Worm (Caenorhabditis elegans) whole organism, L1 larva: ENCODE results near the gene C03A3.2.

Experiments used
- C04F5.9 ChIP-seq: sonication (generic microtip); optimal IDR thresholded peaks from 2 replicates; lab custom pipeline; 2016; ENCODE audit warnings: missing genetic modification characterization, missing compliant biosample characterization
- C16A3.4 ChIP-seq: fragments of 150-350 bp; optimal IDR thresholded peaks from 2 replicates; lab custom pipeline; 2014; ENCODE audit warnings: missing biosample characterization, missing genetic modification characterization
- C34B4.2 ChIP-seq: sonication (generic microtip); optimal IDR thresholded peaks from 2 replicates; lab custom pipeline; 2017; ENCODE audit warnings: mild to moderate bottlenecking, missing genetic modification characterization, missing compliant biosample characterization
- F16B12.6 ChIP-seq: fragments of 150-350 bp; optimal IDR thresholded peaks from 2 replicates; lab custom pipeline; 2014; ENCODE audit warnings: missing biosample characterization, missing genetic modification characterization
- aha-1 ChIP-seq: fragments of 150-350 bp; optimal IDR thresholded peaks from 2 replicates; lab custom pipeline; 2014; ENCODE audit warnings: missing biosample characterization, missing genetic modification characterization
- aly-2 ChIP-seq: fragments of 150-350 bp; optimal IDR thresholded peaks from 2 replicates; lab custom pipeline; 2014; ENCODE audit warnings: missing biosample characterization, missing genetic modification characterization
- ama-1 ChIP-seq: fragments of 150-350 bp; optimal IDR thresholded peaks from 2 replicates; lab custom pipeline; 2014
- blmp-1 ChIP-seq: fragments of 150-350 bp; optimal IDR thresholded peaks from 2 replicates; lab custom pipeline; 2014; ENCODE audit warnings: missing biosample characterization, missing genetic modification characterization
- ceh-8 ChIP-seq: fragments of 200-800 bp; sonication (Bioruptor generic); optimal IDR thresholded peaks from 2 replicates; lab custom pipeline; 2018; ENCODE audit warnings: mild to moderate bottlenecking, missing genetic modification characterization, moderate library complexity, missing compliant biosample characterization
- ceh-82 ChIP-seq, 3 experiments: fragments of 150-350 bp in 1 of 3; sonication (generic microtip) in 2 of 3; optimal IDR thresholded peaks; 2 replicates each; lab custom pipeline; 2014 to 2017; ENCODE audit warnings: missing biosample characterization in 3 of 3, missing genetic modification characterization in 3 of 3
- ceh-90 ChIP-seq: sonication (generic microtip); optimal IDR thresholded peaks from 2 replicates; lab custom pipeline; 2016; ENCODE audit warnings: missing genetic modification characterization, missing compliant biosample characterization
- dpl-1 ChIP-seq, 3 experiments: fragments of 150-350 bp in 2 of 3; sonication (generic microtip) in 1 of 3; optimal IDR thresholded peaks; 2 replicates each; lab custom pipeline; 2014 to 2017; ENCODE audit warnings: missing biosample characterization in 3 of 3, missing genetic modification characterization in 3 of 3, missing genetic modification reagents in 3 of 3
- efl-1 ChIP-seq, 4 experiments: fragments of 150-350 bp; optimal IDR thresholded peaks in 3 of 4; peaks in 1 of 4; 1 replicate in 1 of 4; 2 replicates in 3 of 4; lab custom pipeline; 2014; ENCODE audit warnings: missing biosample characterization in 2 of 4, missing genetic modification characterization in 2 of 4, missing genetic modification reagents in 2 of 4
- egl-27 ChIP-seq, 2 experiments: fragments of 150-350 bp in 1 of 2; sonication (generic microtip); optimal IDR thresholded peaks; 3 replicates each; lab custom pipeline; 2017 to 2018; ENCODE audit warnings: missing biosample characterization in 2 of 2, missing genetic modification characterization in 2 of 2, missing genetic modification reagents in 2 of 2
- elt-2 ChIP-seq: sonication (generic microtip); optimal IDR thresholded peaks from 2 replicates; lab custom pipeline; 2016; ENCODE audit warnings: missing genetic modification characterization, mild to moderate bottlenecking, inconsistent platforms, missing compliant biosample characterization, missing genetic modification reagents
- elt-3 ChIP-seq, 6 experiments: fragments of 150-350 bp in 1 of 6; sonication (generic microtip); optimal IDR thresholded peaks; 2 replicates each; lab custom pipeline; 2017 to 2018; ENCODE audit warnings: missing biosample characterization in 6 of 6, missing genetic modification characterization in 6 of 6, inconsistent platforms in 1 of 6
- fkh-10 ChIP-seq: sonication (generic microtip); optimal IDR thresholded peaks from 2 replicates; lab custom pipeline; 2017; ENCODE audit warnings: missing biosample characterization, missing genetic modification reagents, missing genetic modification characterization
- fkh-4 ChIP-seq: sonication (generic microtip); optimal IDR thresholded peaks from 2 replicates; lab custom pipeline; 2016; ENCODE audit warnings: missing compliant biosample characterization, missing genetic modification characterization, borderline replicate concordance
- grh-1 ChIP-seq: fragments of 200-800 bp; sonication (Bioruptor generic); IDR thresholded peaks from 2 replicates; pipeline ENCODE4 v1.3.6; 2022; ENCODE audit warnings: missing genetic modification reagents, missing genetic modification characterization, missing compliant biosample characterization
- hlh-17 ChIP-seq: fragments of 200-800 bp; sonication (Bioruptor generic); optimal IDR thresholded peaks from 2 replicates; lab custom pipeline; 2018; ENCODE audit warnings: missing genetic modification characterization, mild to moderate bottlenecking, missing compliant biosample characterization, moderate library complexity, borderline replicate concordance
- hlh-4 ChIP-seq: sonication (generic microtip); optimal IDR thresholded peaks from 2 replicates; lab custom pipeline; 2016; ENCODE audit warnings: mild to moderate bottlenecking, missing genetic modification characterization, missing compliant biosample characterization
- hpl-2 ChIP-seq: fragments of 150-350 bp; optimal IDR thresholded peaks from 2 replicates; lab custom pipeline; 2014; ENCODE audit warnings: missing biosample characterization, missing genetic modification reagents, missing genetic modification characterization
- isw-1 ChIP-seq: fragments of 200-800 bp; sonication (Bioruptor generic); IDR thresholded peaks from 2 replicates; pipeline ENCODE4 v1.3.6; 2022; ENCODE audit warnings: missing genetic modification characterization, missing compliant biosample characterization
- jun-1 ChIP-seq: fragments of 150-350 bp; optimal IDR thresholded peaks from 2 replicates; lab custom pipeline; 2014; ENCODE audit warnings: missing biosample characterization, missing genetic modification reagents, missing genetic modification characterization
- lin-14 ChIP-seq: fragments of 200-800 bp; sonication (Bioruptor generic); optimal IDR thresholded peaks from 2 replicates; lab custom pipeline; 2018; ENCODE audit warnings: mild to moderate bottlenecking, missing genetic modification characterization, moderate library complexity, missing compliant biosample characterization
- lin-15B ChIP-seq: fragments of 150-350 bp; sonication (generic microtip); optimal IDR thresholded peaks from 3 replicates; lab custom pipeline; 2014; ENCODE audit warnings: missing biosample characterization, missing genetic modification characterization
- lir-3 ChIP-seq: sonication (generic microtip); optimal IDR thresholded peaks from 2 replicates; lab custom pipeline; 2016; ENCODE audit warnings: mild to moderate bottlenecking, missing genetic modification characterization, moderate library complexity, missing compliant biosample characterization; ENCODE audit not compliant: poor library complexity
- lsy-2 ChIP-seq, 2 experiments: fragments of 150-350 bp; optimal IDR thresholded peaks; 2 replicates each; lab custom pipeline; 2014; ENCODE audit warnings: missing biosample characterization in 2 of 2, missing genetic modification characterization in 2 of 2
- mef-2 ChIP-seq: fragments of 150-350 bp; optimal IDR thresholded peaks from 2 replicates; lab custom pipeline; 2014; ENCODE audit warnings: missing biosample characterization, missing genetic modification characterization
- nhr-12 ChIP-seq: sonication (generic microtip); optimal IDR thresholded peaks from 2 replicates; lab custom pipeline; 2017; ENCODE audit warnings: missing biosample characterization, missing genetic modification characterization
- nhr-19 ChIP-seq: fragments of 200-800 bp; sonication (Bioruptor generic); conservative IDR thresholded peaks from 2 replicates; pipeline ENCODE4 v1.3.6; 2022; ENCODE audit warnings: missing genetic modification characterization, missing compliant biosample characterization
- nhr-20 ChIP-seq: sonication (generic microtip); optimal IDR thresholded peaks from 2 replicates; lab custom pipeline; 2016; ENCODE audit warnings: mild to moderate bottlenecking, missing genetic modification characterization, missing compliant biosample characterization
- nhr-47 ChIP-seq: sonication (generic microtip); optimal IDR thresholded peaks from 2 replicates; lab custom pipeline; 2016; ENCODE audit warnings: mild to moderate bottlenecking, missing genetic modification characterization, moderate library complexity, missing compliant biosample characterization
- nhr-71 ChIP-seq: sonication (generic microtip); optimal IDR thresholded peaks from 2 replicates; lab custom pipeline; 2016; ENCODE audit warnings: mild to moderate bottlenecking, missing genetic modification characterization, moderate library complexity, missing compliant biosample characterization
- nhr-76 ChIP-seq: sonication (generic microtip); optimal IDR thresholded peaks from 2 replicates; lab custom pipeline; 2017; ENCODE audit warnings: missing biosample characterization, missing genetic modification characterization
- nhr-77 ChIP-seq: fragments of 150-350 bp; optimal IDR thresholded peaks from 2 replicates; lab custom pipeline; 2014; ENCODE audit warnings: missing biosample characterization, missing genetic modification characterization
- nhr-85 ChIP-seq: sonication (generic microtip); peaks from one replicate; lab custom pipeline; 2016; ENCODE audit warnings: missing genetic modification characterization, inconsistent platforms, missing compliant biosample characterization
- nhr-90 ChIP-seq: sonication (generic microtip); optimal IDR thresholded peaks from 2 replicates; lab custom pipeline; 2016; ENCODE audit warnings: mild to moderate bottlenecking, missing genetic modification characterization, missing compliant biosample characterization; ENCODE audit not compliant: poor library complexity
- rnt-1 ChIP-seq: sonication (generic microtip); optimal IDR thresholded peaks from 2 replicates; lab custom pipeline; 2016; ENCODE audit warnings: mild to moderate bottlenecking, missing genetic modification characterization, moderate library complexity, missing compliant biosample characterization
- sox-4 ChIP-seq: sonication (generic microtip); optimal IDR thresholded peaks from 2 replicates; lab custom pipeline; 2016; ENCODE audit warnings: missing genetic modification characterization, missing compliant biosample characterization
- sptf-1 ChIP-seq: fragments of 150-350 bp; optimal IDR thresholded peaks from 2 replicates; lab custom pipeline; 2014; ENCODE audit warnings: missing biosample characterization, missing genetic modification characterization
- swsn-7 ChIP-seq: sonication (generic microtip); optimal IDR thresholded peaks from 2 replicates; lab custom pipeline; 2016; ENCODE audit warnings: missing genetic modification characterization, missing compliant biosample characterization
- tlp-1 ChIP-seq: fragments of 150-350 bp; optimal IDR thresholded peaks from 2 replicates; lab custom pipeline; 2014; ENCODE audit warnings: missing biosample characterization, missing genetic modification characterization
- unc-30 ChIP-seq: sonication (generic microtip); optimal IDR thresholded peaks from 2 replicates; lab custom pipeline; 2017; ENCODE audit warnings: missing biosample characterization, missing genetic modification characterization
- unc-86 ChIP-seq: sonication (generic microtip); optimal IDR thresholded peaks from 2 replicates; lab custom pipeline; 2016; ENCODE audit warnings: missing genetic modification characterization, missing compliant biosample characterization
- unc-98 ChIP-seq: fragments of 200-800 bp; sonication (Bioruptor generic); IDR thresholded peaks from 2 replicates; pipeline ENCODE4 v1.3.6; 2022; ENCODE audit warnings: missing genetic modification characterization, missing compliant biosample characterization
- xbp-1 ChIP-seq: sonication (generic microtip); optimal IDR thresholded peaks from 2 replicates; lab custom pipeline; 2016; ENCODE audit warnings: missing genetic modification characterization, missing compliant biosample characterization
- zag-1 ChIP-seq: fragments of 150-350 bp; optimal IDR thresholded peaks from 2 replicates; lab custom pipeline; 2014; ENCODE audit warnings: missing biosample characterization, missing genetic modification characterization
- zip-4 ChIP-seq: fragments of 200-800 bp; sonication (Bioruptor generic); optimal IDR thresholded peaks from 2 replicates; lab custom pipeline; 2018; ENCODE audit warnings: mild to moderate bottlenecking, missing genetic modification characterization, moderate library complexity, missing compliant biosample characterization
- ztf-11 ChIP-seq, 2 experiments: sonication (generic microtip); optimal IDR thresholded peaks; 2 replicates each; lab custom pipeline; 2016 to 2017; ENCODE audit warnings: missing genetic modification characterization in 2 of 2, missing biosample characterization in 1 of 2, missing compliant biosample characterization in 1 of 2
- ztf-4 ChIP-seq: fragments of 150-350 bp; optimal IDR thresholded peaks from 2 replicates; lab custom pipeline; 2014; ENCODE audit warnings: missing biosample characterization, missing genetic modification characterization

Gene C03A3.2

ce11 chrX:11262319-11263074 lies at the start of gene C03A3.2:
Gene C03A3.2 (plus strand): TSS chrX:11262848.
- no peak for TF ChIP-seq C04F5.9 (tag; lab: Kevin White, UChicago)
- no peak for TF ChIP-seq grh-1 (GFP tag; lab: Robert Waterston, UW)
- TF ChIP-seq sox-4 (tag; lab: Kevin White, UChicago) = no peak
- TF ChIP-seq unc-86 (tag; lab: Kevin White, UChicago) = peak; percentile 73
- no peak for TF ChIP-seq mef-2 (tag; lab: Kevin White, UChicago)
- TF ChIP-seq elt-3 (tag; optimal IDR thresholded peaks at IDR 0.05; lab: Kevin White, UChicago) = peak in 1 of 6 experiments; percentile 55
- TF ChIP-seq nhr-76 = no peak
- peak; percentile 96 for TF ChIP-seq lin-14 (GFP tag; lab: Kevin White, UChicago)
- TF ChIP-seq zip-4 (GFP tag; lab: Kevin White, UChicago) = no peak
- TF ChIP-seq ceh-8 (GFP tag; lab: Kevin White, UChicago) = peak; percentile 10
- TF ChIP-seq unc-98 (GFP tag; lab: Robert Waterston, UW) = no peak
- TF ChIP-seq nhr-77 (tag; lab: Kevin White, UChicago) = peak; percentile 26
- TF ChIP-seq nhr-19 (GFP tag; lab: Robert Waterston, UW) = peak; percentile 33
- peak; percentile 54 to 76 for TF ChIP-seq lsy-2 (tag; optimal IDR thresholded peaks at IDR 0.05; lab: Kevin White, UChicago)
- TF ChIP-seq nhr-12 (tag; lab: Kevin White, UChicago) = no peak
- TF ChIP-seq C16A3.4 (tag; lab: Kevin White, UChicago) = peak; percentile 65
- peak; percentile 97 for TF ChIP-seq blmp-1
- TF ChIP-seq nhr-20 (tag; lab: Kevin White, UChicago) = peak; percentile 64
- no peak for TF ChIP-seq nhr-90 (tag; lab: Kevin White, UChicago)
- TF ChIP-seq sptf-1 (tag; lab: Kevin White, UChicago) = no peak
- TF ChIP-seq tlp-1 (tag; lab: Kevin White, UChicago) = no peak
- no peak for TF ChIP-seq ceh-90 (tag; lab: Kevin White, UChicago)
- TF ChIP-seq aha-1 (tag; lab: Kevin White, UChicago) = no peak
- peak; percentile 10 to 87 (median 64) for TF ChIP-seq ceh-82 (tag; optimal IDR thresholded peaks at IDR 0.05; lab: Kevin White, UChicago)
- no peak for TF ChIP-seq egl-27 (tag; optimal IDR thresholded peaks at IDR 0.05; lab: Kevin White, UChicago)
- TF ChIP-seq jun-1 (tag; lab: Kevin White, UChicago) = no peak
- peak; percentile 71 for TF ChIP-seq nhr-85 (tag; lab: Kevin White, UChicago)
- no peak for TF ChIP-seq unc-30
- TF ChIP-seq fkh-10 (GFP tag; lab: Kevin White, UChicago) = peak; percentile 64
- TF ChIP-seq nhr-47 (tag; lab: Kevin White, UChicago) = peak; percentile 67
- no peak for TF ChIP-seq zag-1 (tag; lab: Kevin White, UChicago)
- TF ChIP-seq ztf-11 (tag; optimal IDR thresholded peaks at IDR 0.05; lab: Kevin White, UChicago) = no peak
- TF ChIP-seq rnt-1 = peak; percentile 55
- no peak for TF ChIP-seq hlh-17 (GFP tag; lab: Kevin White, UChicago)
- no peak for TF ChIP-seq ama-1 (lab: Kevin White, UChicago)
- peak; percentile 67 for TF ChIP-seq swsn-7
- TF ChIP-seq aly-2 = no peak
- peak; percentile 54 for TF ChIP-seq lin-15B
- TF ChIP-seq elt-2 (tag; lab: Kevin White, UChicago) = peak; percentile 5
- no peak for TF ChIP-seq fkh-4 (tag; lab: Kevin White, UChicago)
- peak; percentile 21 for TF ChIP-seq lir-3 (tag; lab: Kevin White, UChicago)
- TF ChIP-seq hlh-4 (tag; lab: Kevin White, UChicago) = no peak
- no peak for TF ChIP-seq F16B12.6 (tag; lab: Kevin White, UChicago)
- peak; percentile 22; the same call in 1 of the 2 replicates for TF ChIP-seq isw-1 (GFP tag; lab: Robert Waterston, UW)
- TF ChIP-seq xbp-1 (tag; lab: Kevin White, UChicago) = peak; percentile 59
- TF ChIP-seq C34B4.2 (tag; lab: Kevin White, UChicago) = no peak
- TF ChIP-seq hpl-2 = no peak
- TF ChIP-seq ztf-4 (tag; lab: Kevin White, UChicago) = peak; percentile 11
- peak; percentile 50 to 72 for TF ChIP-seq efl-1 (optimal IDR thresholded peaks at IDR 0.05; lab: Kevin White, UChicago)
- TF ChIP-seq efl-1 (GFP tag; optimal IDR thresholded peaks at IDR 0.05 in 1 of 2; lab: Kevin White, UChicago) = peak; percentile 49 to 92
- peak; percentile 38 to 79 (median 61) for TF ChIP-seq dpl-1 (GFP tag; optimal IDR thresholded peaks at IDR 0.05; lab: Kevin White, UChicago)
- TF ChIP-seq nhr-71 (tag; lab: Kevin White, UChicago) = peak; percentile 76
